Fruit fly (Drosophila melanogaster) whole organism, embryonic: ENCODE results near the gene CG7329.

ENCODE experiments used
- B-H1 ChIP-seq: fragments of 200-800 bp; sonication (Bioruptor generic); IDR thresholded peaks from 3 replicates; pipeline ENCODE4 v1.3.6; 2022; ENCODE audit warnings: missing biosample characterization, missing genetic modification characterization
- CG10267 ChIP-seq: fragments of 200-800 bp; sonication (Bioruptor generic); optimal IDR thresholded peaks from 2 replicates; lab custom pipeline; 2018; ENCODE audit warnings: missing biosample characterization, mild to moderate bottlenecking, missing genetic modification characterization, moderate library complexity
- CG10565 ChIP-seq: fragments of 200-800 bp; sonication (Bioruptor generic); optimal IDR thresholded peaks from 3 replicates; lab custom pipeline; 2016; ENCODE audit warnings: missing biosample characterization, mild to moderate bottlenecking, missing genetic modification characterization
- CG11085 ChIP-seq: fragments of 200-800 bp; sonication (Bioruptor generic); IDR thresholded peaks from 2 replicates; pipeline ENCODE4 v1.3.6; 2022; ENCODE audit warnings: missing biosample characterization, missing genetic modification characterization
- CG11093 ChIP-seq: fragments of 200-800 bp; sonication (Bioruptor generic); IDR thresholded peaks from 3 replicates; pipeline ENCODE4 v1.3.6; 2022; ENCODE audit warnings: missing biosample characterization, missing genetic modification characterization
- CG11723 ChIP-seq: fragments of 200-800 bp; sonication (Bioruptor generic); optimal IDR thresholded peaks from 2 replicates; lab custom pipeline; 2017; ENCODE audit warnings: missing biosample characterization, mild to moderate bottlenecking, missing genetic modification characterization
- CG14014 ChIP-seq: fragments of 200-800 bp; sonication (Bioruptor generic); IDR thresholded peaks from 2 replicates; pipeline ENCODE4 v1.3.6; 2022; ENCODE audit warnings: missing biosample characterization, missing genetic modification characterization
- CG14710 ChIP-seq: fragments of 200-800 bp; sonication (Bioruptor generic); optimal IDR thresholded peaks from 3 replicates; lab custom pipeline; 2019; ENCODE audit warnings: missing biosample characterization, mild to moderate bottlenecking, missing genetic modification characterization, moderate library complexity
- CG1529 ChIP-seq: fragments of 200-800 bp; sonication (Bioruptor generic); optimal IDR thresholded peaks from 3 replicates; lab custom pipeline; 2018; ENCODE audit warnings: missing biosample characterization, missing genetic modification characterization
- CG1647 ChIP-seq: fragments of 200-800 bp; sonication (Bioruptor generic); optimal IDR thresholded peaks from 3 replicates; lab custom pipeline; 2016; ENCODE audit warnings: missing biosample characterization, missing genetic modification characterization
- CG17186 ChIP-seq: fragments of 200-800 bp; sonication (Bioruptor generic); optimal IDR thresholded peaks from 3 replicates; lab custom pipeline; 2017; ENCODE audit warnings: missing biosample characterization, missing genetic modification reagents, missing genetic modification characterization
- CG2199 ChIP-seq: fragments of 200-800 bp; sonication (Bioruptor generic); IDR thresholded peaks from 3 replicates; pipeline ENCODE4 v1.3.6; 2022; ENCODE audit warnings: missing biosample characterization, missing genetic modification characterization
- CG2889 ChIP-seq: fragments of 200-800 bp; sonication (Bioruptor generic); IDR thresholded peaks from 3 replicates; pipeline ENCODE4 v1.3.6; 2022; ENCODE audit warnings: missing biosample characterization, missing genetic modification characterization
- CG3163 ChIP-seq: fragments of 200-800 bp; sonication (Bioruptor generic); optimal IDR thresholded peaks from 3 replicates; lab custom pipeline; 2016; ENCODE audit warnings: missing biosample characterization, missing genetic modification characterization
- CG3281 ChIP-seq: fragments of 200-800 bp; sonication (Bioruptor generic); optimal IDR thresholded peaks from 3 replicates; lab custom pipeline; 2017; ENCODE audit warnings: missing biosample characterization, mild to moderate bottlenecking, missing genetic modification characterization
- CG4404 ChIP-seq: fragments of 200-800 bp; sonication (Bioruptor generic); IDR thresholded peaks from 2 replicates; pipeline ENCODE4 v1.3.6; 2022; ENCODE audit warnings: missing biosample characterization, missing genetic modification characterization
- CG4424 ChIP-seq: fragments of 200-800 bp; sonication (Bioruptor generic); optimal IDR thresholded peaks from 3 replicates; lab custom pipeline; 2016; ENCODE audit warnings: missing biosample characterization, missing genetic modification characterization
- CG4617 ChIP-seq: fragments of 200-800 bp; sonication (Bioruptor generic); optimal IDR thresholded peaks from 3 replicates; lab custom pipeline; 2016; ENCODE audit warnings: missing biosample characterization, missing genetic modification characterization, borderline replicate concordance
- CG6254 ChIP-seq: fragments of 200-800 bp; sonication (Bioruptor generic); optimal IDR thresholded peaks from 3 replicates; lab custom pipeline; 2017; ENCODE audit warnings: mild to moderate bottlenecking, missing biosample characterization, missing genetic modification reagents, missing genetic modification characterization
- CG7271 ChIP-seq: fragments of 200-800 bp; sonication (Bioruptor generic); optimal IDR thresholded peaks from 2 replicates; lab custom pipeline; 2018; ENCODE audit warnings: missing biosample characterization, mild to moderate bottlenecking, missing genetic modification characterization, moderate library complexity
- CG7357 ChIP-seq: fragments of 200-800 bp; sonication (Bioruptor generic); IDR thresholded peaks from 3 replicates; pipeline ENCODE4 v1.3.6; 2022; ENCODE audit warnings: missing biosample characterization, missing genetic modification characterization
- CG8290 ChIP-seq, 3 experiments: fragments of 200-800 bp; sonication (Bioruptor generic); optimal IDR thresholded peaks; 2 replicates each; lab custom pipeline; 2016 to 2019; ENCODE audit warnings: missing biosample characterization in 3 of 3, missing genetic modification characterization in 3 of 3, mild to moderate bottlenecking in 2 of 3, moderate library complexity in 1 of 3
- CG9817 ChIP-seq: fragments of 200-800 bp; sonication (Bioruptor generic); optimal IDR thresholded peaks from 2 replicates; lab custom pipeline; 2018; ENCODE audit warnings: missing biosample characterization, mild to moderate bottlenecking, missing genetic modification characterization, moderate library complexity
- Deaf1 ChIP-seq: fragments of 200-800 bp; optimal IDR thresholded peaks from 3 replicates; lab custom pipeline; 2019; ENCODE audit warnings: missing biosample characterization, mild to moderate bottlenecking, missing genetic modification characterization, moderate library complexity
- Dll ChIP-seq: fragments of 200-800 bp; sonication (Bioruptor generic); IDR thresholded peaks from 4 replicates; pipeline ENCODE4 v1.3.6; 2022; ENCODE audit warnings: missing biosample characterization, missing genetic modification characterization; ENCODE audit not compliant: partially characterized antibody
- Drgx ChIP-seq: fragments of 200-800 bp; sonication (Bioruptor generic); IDR thresholded peaks from 2 replicates; pipeline ENCODE4 v1.3.6; 2022; ENCODE audit warnings: missing biosample characterization, missing genetic modification characterization
- Fer1 ChIP-seq: fragments of 200-800 bp; sonication (Bioruptor generic); optimal IDR thresholded peaks from 2 replicates; lab custom pipeline; 2017; ENCODE audit warnings: missing biosample characterization, mild to moderate bottlenecking, missing genetic modification characterization
- Fer3 ChIP-seq: fragments of 200-800 bp; sonication (Bioruptor generic); optimal IDR thresholded peaks from 2 replicates; lab custom pipeline; 2018; ENCODE audit warnings: missing biosample characterization, mild to moderate bottlenecking, missing genetic modification characterization, moderate library complexity
- Hr51 ChIP-seq, 2 experiments: fragments of 200-800 bp; sonication (Bioruptor generic); optimal IDR thresholded peaks; 2 replicates in 1 of 2; 3 replicates in 1 of 2; lab custom pipeline; 2016 to 2018; ENCODE audit warnings: missing biosample characterization in 2 of 2, missing genetic modification characterization in 2 of 2, mild to moderate bottlenecking in 1 of 2, moderate library complexity in 1 of 2
- Mes4 ChIP-seq: fragments of 200-800 bp; sonication (Bioruptor generic); optimal IDR thresholded peaks from 2 replicates; lab custom pipeline; 2016; ENCODE audit warnings: missing biosample characterization, missing genetic modification characterization
- Oaz ChIP-seq: fragments of 200-800 bp; sonication (Bioruptor generic); IDR thresholded peaks from 2 replicates; pipeline ENCODE4 v1.3.6; 2022; ENCODE audit warnings: missing biosample characterization, missing genetic modification characterization
- Poxn ChIP-seq: fragments of 200-800 bp; sonication (Bioruptor generic); IDR thresholded peaks from 2 replicates; pipeline ENCODE4 v1.3.6; 2022; ENCODE audit warnings: missing biosample characterization, missing genetic modification characterization
- Sin3A ChIP-seq: fragments of >200 bp; optimal IDR thresholded peaks from 2 replicates; lab custom pipeline; 2018
- Stat92E ChIP-seq, 3 experiments: fragments of >200 bp in 2 of 3; fragments of 200-800 bp in 1 of 3; sonication (Bioruptor generic) in 1 of 3; optimal IDR thresholded peaks; 2 replicates each; lab custom pipeline; 2017 to 2019; ENCODE audit warnings: missing biosample characterization in 3 of 3, missing genetic modification characterization in 3 of 3, mild to moderate bottlenecking in 1 of 3, moderate library complexity in 1 of 3
- Usf ChIP-seq: fragments of 200-800 bp; sonication (Bioruptor generic); optimal IDR thresholded peaks from 2 replicates; lab custom pipeline; 2017; ENCODE audit warnings: missing genotype, missing biosample characterization, missing genetic modification characterization
- ab ChIP-seq: fragments of 200-800 bp; sonication (Bioruptor generic); optimal IDR thresholded peaks from 2 replicates; lab custom pipeline; 2016; ENCODE audit warnings: missing biosample characterization, missing genetic modification characterization
- chm ChIP-seq: fragments of 200-800 bp; sonication (Bioruptor generic); IDR thresholded peaks from 2 replicates; pipeline ENCODE4 v1.3.6; 2022; ENCODE audit warnings: missing biosample characterization, missing genetic modification characterization
- dati ChIP-seq: fragments of 200-800 bp; sonication (Bioruptor generic); IDR thresholded peaks from 2 replicates; pipeline ENCODE4 v1.3.6; 2022; ENCODE audit warnings: missing biosample characterization, missing genetic modification characterization
- dimm ChIP-seq: fragments of 200-800 bp; sonication (Bioruptor generic); IDR thresholded peaks from 2 replicates; pipeline ENCODE4 v1.3.6; 2022; ENCODE audit warnings: missing biosample characterization, missing genetic modification characterization
- ems ChIP-seq: fragments of 200-800 bp; sonication (Bioruptor generic); optimal IDR thresholded peaks from 3 replicates; lab custom pipeline; 2016; ENCODE audit warnings: missing biosample characterization, missing genetic modification characterization
- esg ChIP-seq: fragments of 200-800 bp; sonication (Bioruptor generic); conservative IDR thresholded peaks from 2 replicates; pipeline ENCODE4 v1.3.6; 2022; ENCODE audit warnings: missing biosample characterization, missing genetic modification characterization
- fru ChIP-seq: fragments of >200 bp; optimal IDR thresholded peaks from 2 replicates; lab custom pipeline; 2017
- gro ChIP-seq: fragments of 200-800 bp; sonication (Bioruptor generic); optimal IDR thresholded peaks from 2 replicates; lab custom pipeline; 2016; ENCODE audit warnings: missing biosample characterization, missing genetic modification characterization
- hb ChIP-seq: fragments of 200-800 bp; sonication (Bioruptor generic); IDR thresholded peaks from 3 replicates; pipeline ENCODE4 v1.3.6; 2022; ENCODE audit warnings: missing biosample characterization, missing genetic modification characterization; ENCODE audit not compliant: partially characterized antibody
- ind ChIP-seq: fragments of 200-800 bp; sonication (Bioruptor generic); optimal IDR thresholded peaks from 3 replicates; lab custom pipeline; 2016; ENCODE audit warnings: missing biosample characterization, missing genetic modification characterization
- mam ChIP-seq: fragments of 200-800 bp; sonication (Bioruptor generic); optimal IDR thresholded peaks from 3 replicates; lab custom pipeline; 2016; ENCODE audit warnings: missing biosample characterization, missing genetic modification characterization
- psq ChIP-seq: fragments of 200-800 bp; sonication (Bioruptor generic); optimal IDR thresholded peaks from 2 replicates; lab custom pipeline; 2017; ENCODE audit warnings: missing biosample characterization, missing genetic modification characterization
- slou ChIP-seq: fragments of 200-800 bp; sonication (Bioruptor generic); optimal IDR thresholded peaks from 3 replicates; lab custom pipeline; 2016; ENCODE audit warnings: missing biosample characterization, missing genetic modification characterization
- slp2 ChIP-seq: fragments of 200-800 bp; sonication (Bioruptor generic); optimal IDR thresholded peaks from 2 replicates; lab custom pipeline; 2016; ENCODE audit warnings: missing biosample characterization, missing genetic modification characterization
- stc ChIP-seq: fragments of 200-800 bp; sonication (Bioruptor generic); IDR thresholded peaks from 2 replicates; pipeline ENCODE4 v1.3.6; 2022; ENCODE audit warnings: missing biosample characterization, missing genetic modification characterization
- yki ChIP-seq: fragments of >200 bp; optimal IDR thresholded peaks from 3 replicates; lab custom pipeline; 2018

Gene CG7329

dm6 chr2L:10676933-10677714 lies 38.9 kb upstream of the CG7329 start, which contains the start of gene CG17104 (continued):
- TF ChIP-seq Mes4, result no peak
- TF ChIP-seq Fer1 (GFP tag; lab: Kevin White, UChicago), result peak; percentile 40
- TF ChIP-seq Fer3, result peak; percentile 16
- peak; percentile 5 for TF ChIP-seq CG9817
- no peak for TF ChIP-seq dati (GFP tag; lab: Robert Waterston, UW)
- TF ChIP-seq CG8290 (GFP tag; optimal IDR thresholded peaks at IDR 0.05; lab: Kevin White, UChicago), result no peak
- TF ChIP-seq CG8290 (tag; optimal IDR thresholded peaks at IDR 0.05; lab: Kevin White, UChicago), result no peak
- TF ChIP-seq chm (GFP tag; lab: Robert Waterston, UW), result no peak
- no peak for TF ChIP-seq Stat92E (GFP tag; optimal IDR thresholded peaks at IDR 0.05; lab: Kevin White, UChicago)
- TF ChIP-seq Sin3A (lab: Kevin White, UChicago), result no peak
- no peak for TF ChIP-seq CG4617 (GFP tag; lab: Kevin White, UChicago)
- TF ChIP-seq Deaf1 (tag; lab: Kevin White, UChicago), result no peak
- no peak for TF ChIP-seq fru
- peak; percentile 5 for TF ChIP-seq CG10267
- TF ChIP-seq CG7357 (GFP tag; lab: Robert Waterston, UW), result no peak
- no peak for TF ChIP-seq gro (GFP tag; lab: Kevin White, UChicago)
- TF ChIP-seq dimm (GFP tag; lab: Robert Waterston, UW), result no peak
- TF ChIP-seq Hr51 (GFP tag; optimal IDR thresholded peaks at IDR 0.05; lab: Kevin White, UChicago), result peak in 1 of 2 experiments; percentile 51
- TF ChIP-seq Drgx (GFP tag; lab: Robert Waterston, UW), result peak; percentile 66; the same call in 1 of the 2 replicates
- no peak for TF ChIP-seq CG1529 (GFP tag; lab: Kevin White, UChicago)
- no peak for TF ChIP-seq CG7271
- no peak for TF ChIP-seq B-H1 (GFP tag; lab: Robert Waterston, UW)
- TF ChIP-seq CG14014 (GFP tag; lab: Robert Waterston, UW), result 0 out of 2 replicates have a peak, but pooled peaks have one; percentile 8
- no peak for TF ChIP-seq CG2889 (GFP tag; lab: Robert Waterston, UW)
- TF ChIP-seq CG3163 (GFP tag; lab: Kevin White, UChicago), result no peak
- TF ChIP-seq Dll (GFP tag; lab: Robert Waterston, UW), result no peak
- TF ChIP-seq slou (GFP tag; lab: Kevin White, UChicago), result no peak
- no peak for TF ChIP-seq CG4404 (GFP tag; lab: Robert Waterston, UW)
- TF ChIP-seq CG11723 (GFP tag; lab: Kevin White, UChicago), result no peak
- TF ChIP-seq Oaz (GFP tag; lab: Robert Waterston, UW), result no peak
- TF ChIP-seq CG17186 (GFP tag; lab: Kevin White, UChicago), result no peak
- no peak for TF ChIP-seq CG4424 (GFP tag; lab: Kevin White, UChicago)
- TF ChIP-seq Poxn (GFP tag; lab: Robert Waterston, UW), result no peak
- TF ChIP-seq ind (GFP tag; lab: Kevin White, UChicago), result peak; percentile 1
- no peak for TF ChIP-seq CG6254 (GFP tag; lab: Kevin White, UChicago)
- TF ChIP-seq mam (GFP tag; lab: Kevin White, UChicago), result peak; percentile 4
- TF ChIP-seq CG11093 (GFP tag; lab: Robert Waterston, UW), result no peak
- TF ChIP-seq CG11085, result no peak
- peak; percentile 33 for TF ChIP-seq CG3281
- TF ChIP-seq ems, result no peak
- no peak for TF ChIP-seq CG14710 (tag; lab: Kevin White, UChicago)
- no peak for TF ChIP-seq CG1647 (GFP tag; lab: Kevin White, UChicago)
- TF ChIP-seq CG10565 (GFP tag; lab: Kevin White, UChicago), result no peak
- TF ChIP-seq CG2199 (GFP tag; lab: Robert Waterston, UW), result no peak
- TF ChIP-seq stc (GFP tag; lab: Robert Waterston, UW), result no peak
- no peak for TF ChIP-seq yki (lab: Kevin White, UChicago)
- TF ChIP-seq psq (GFP tag; lab: Kevin White, UChicago), result no peak
- no peak for TF ChIP-seq slp2 (GFP tag; lab: Kevin White, UChicago)
- no peak for TF ChIP-seq Usf
- 0 out of 2 replicates have a peak, but pooled peaks have one; percentile 18 for TF ChIP-seq esg (GFP tag; lab: Robert Waterston, UW)
- TF ChIP-seq hb (GFP tag; lab: Robert Waterston, UW), result no peak
- no peak for TF ChIP-seq ab (GFP tag; lab: Kevin White, UChicago)
